Fruit fly (Drosophila melanogaster) whole organism, embryonic: ENCODE data around the gene CG15740.

Source experiments
- Asciz ChIP-seq: fragments of 200-800 bp; sonication (Bioruptor generic); optimal IDR thresholded peaks from 2 replicates; lab custom pipeline; 2017; ENCODE audit warnings: missing biosample characterization, mild to moderate bottlenecking, missing genetic modification characterization, missing genetic modification reagents
- BtbVII ChIP-seq: fragments of 200-800 bp; sonication (Bioruptor generic); optimal IDR thresholded peaks from 3 replicates; lab custom pipeline; 2017; ENCODE audit warnings: missing biosample characterization, mild to moderate bottlenecking, missing genetic modification characterization
- CG10267 ChIP-seq: fragments of 200-800 bp; sonication (Bioruptor generic); optimal IDR thresholded peaks from 2 replicates; lab custom pipeline; 2018; ENCODE audit warnings: missing biosample characterization, mild to moderate bottlenecking, missing genetic modification characterization, moderate library complexity
- CG12391 ChIP-seq: fragments of 200-800 bp; sonication (Bioruptor generic); optimal IDR thresholded peaks from 3 replicates; lab custom pipeline; 2018; ENCODE audit warnings: missing biosample characterization, mild to moderate bottlenecking, missing genetic modification characterization, moderate library complexity
- CG17359 ChIP-seq: fragments of 200-800 bp; sonication (Bioruptor generic); optimal IDR thresholded peaks from 3 replicates; lab custom pipeline; 2018; ENCODE audit warnings: missing biosample characterization, mild to moderate bottlenecking, missing genetic modification characterization, moderate library complexity
- CG17361 ChIP-seq: fragments of 200-800 bp; sonication (Bioruptor generic); IDR thresholded peaks from 3 replicates; pipeline ENCODE4 v1.3.6; 2022; ENCODE audit warnings: missing biosample characterization, missing genetic modification characterization
- CG17829 ChIP-seq: fragments of 200-800 bp; optimal IDR thresholded peaks from 2 replicates; lab custom pipeline; 2019; ENCODE audit warnings: missing biosample characterization, mild to moderate bottlenecking, missing genetic modification characterization, moderate library complexity
- CG18262 ChIP-seq: fragments of 200-800 bp; optimal IDR thresholded peaks from 3 replicates; lab custom pipeline; 2019; ENCODE audit warnings: missing biosample characterization, mild to moderate bottlenecking, missing genetic modification characterization, moderate library complexity
- CG2712 ChIP-seq: fragments of 200-800 bp; optimal IDR thresholded peaks from 3 replicates; lab custom pipeline; 2019; ENCODE audit warnings: missing biosample characterization, mild to moderate bottlenecking, missing genetic modification characterization, moderate library complexity
- CG3281 ChIP-seq: fragments of 200-800 bp; sonication (Bioruptor generic); optimal IDR thresholded peaks from 3 replicates; lab custom pipeline; 2017; ENCODE audit warnings: missing biosample characterization, mild to moderate bottlenecking, missing genetic modification characterization
- CG33213 ChIP-seq: fragments of 200-800 bp; sonication (Bioruptor generic); optimal IDR thresholded peaks from 3 replicates; lab custom pipeline; 2016; ENCODE audit warnings: missing biosample characterization, missing genetic modification characterization
- CG33557 ChIP-seq: fragments of 200-800 bp; sonication (Bioruptor generic); optimal IDR thresholded peaks from 2 replicates; lab custom pipeline; 2019; ENCODE audit warnings: missing biosample characterization, mild to moderate bottlenecking, missing genetic modification characterization, moderate library complexity
- CG34224 ChIP-seq: fragments of 200-800 bp; sonication (Bioruptor generic); IDR thresholded peaks from 3 replicates; pipeline ENCODE4 v1.3.6; 2022; ENCODE audit warnings: missing biosample characterization, missing genetic modification characterization; ENCODE audit not compliant: partially characterized antibody
- CG34422 ChIP-seq: fragments of 200-800 bp; sonication (Bioruptor generic); IDR thresholded peaks from 3 replicates; pipeline ENCODE4 v1.3.6; 2022; ENCODE audit warnings: missing biosample characterization, missing genetic modification characterization
- CG3995 ChIP-seq: fragments of 200-800 bp; sonication (Bioruptor generic); optimal IDR thresholded peaks from 3 replicates; lab custom pipeline; 2016; ENCODE audit warnings: missing biosample characterization, missing genetic modification characterization
- CG4424 ChIP-seq: fragments of 200-800 bp; sonication (Bioruptor generic); optimal IDR thresholded peaks from 3 replicates; lab custom pipeline; 2016; ENCODE audit warnings: missing biosample characterization, missing genetic modification characterization
- CG4730 ChIP-seq: fragments of 200-800 bp; sonication (Bioruptor generic); IDR thresholded peaks from 2 replicates; pipeline ENCODE4 v1.3.6; 2022; ENCODE audit warnings: missing biosample characterization, missing genetic modification characterization
- CG4820 ChIP-seq: fragments of 200-800 bp; sonication (Bioruptor generic); optimal IDR thresholded peaks from 3 replicates; lab custom pipeline; 2016; ENCODE audit warnings: missing biosample characterization, missing genetic modification characterization
- CG7556 ChIP-seq: fragments of 200-800 bp; sonication (Bioruptor generic); optimal IDR thresholded peaks from 2 replicates; lab custom pipeline; 2017; ENCODE audit warnings: missing biosample characterization, mild to moderate bottlenecking, missing genetic modification characterization
- CG8388 ChIP-seq: fragments of 200-800 bp; sonication (Bioruptor generic); optimal IDR thresholded peaks from 2 replicates; lab custom pipeline; 2019; ENCODE audit warnings: missing biosample characterization, mild to moderate bottlenecking, missing genetic modification characterization, moderate library complexity
- Camta ChIP-seq: fragments of 200-800 bp; sonication (Bioruptor generic); optimal IDR thresholded peaks from 2 replicates; lab custom pipeline; 2016; ENCODE audit warnings: missing biosample characterization, missing genetic modification characterization
- Doc2 ChIP-seq: fragments of 200-800 bp; sonication (Bioruptor generic); IDR thresholded peaks from 2 replicates; pipeline ENCODE4 v1.3.6; 2022; ENCODE audit warnings: missing biosample characterization, missing genetic modification characterization
- H2.0 ChIP-seq: fragments of 200-800 bp; sonication (Bioruptor generic); IDR thresholded peaks from 2 replicates; pipeline ENCODE4 v1.3.6; 2022; ENCODE audit warnings: missing biosample characterization, missing genetic modification characterization
- Kr ChIP-seq: fragments of 200-800 bp; sonication (Bioruptor generic); optimal IDR thresholded peaks from 2 replicates; lab custom pipeline; 2017; ENCODE audit warnings: missing biosample characterization, mild to moderate bottlenecking, missing genetic modification characterization
- NC2α ChIP-seq: fragments of 200-800 bp; sonication (Bioruptor generic); optimal IDR thresholded peaks from 2 replicates; lab custom pipeline; 2016; ENCODE audit warnings: missing biosample characterization, missing genetic modification characterization
- Neu2 ChIP-seq: fragments of 200-800 bp; sonication (Bioruptor generic); optimal IDR thresholded peaks from 3 replicates; lab custom pipeline; 2016; ENCODE audit warnings: missing biosample characterization, missing genetic modification characterization, borderline replicate concordance
- Oli ChIP-seq: fragments of 200-800 bp; sonication (Bioruptor generic); optimal IDR thresholded peaks from 2 replicates; lab custom pipeline; 2018; ENCODE audit warnings: missing biosample characterization, mild to moderate bottlenecking, missing genetic modification characterization, moderate library complexity
- Pdp1 ChIP-seq, 2 experiments: fragments of 200-800 bp; sonication (Bioruptor generic); optimal IDR thresholded peaks; 3 replicates each; lab custom pipeline; 2016; ENCODE audit warnings: missing biosample characterization in 2 of 2, missing genetic modification characterization in 2 of 2, mild to moderate bottlenecking in 1 of 2, moderate library complexity in 1 of 2
- Spps ChIP-seq: fragments of 200-800 bp; sonication (Bioruptor generic); optimal IDR thresholded peaks from 2 replicates; lab custom pipeline; 2018; ENCODE audit warnings: missing biosample characterization, mild to moderate bottlenecking, missing genetic modification characterization
- Sry-β ChIP-seq: fragments of 200-800 bp; sonication (Bioruptor generic); optimal IDR thresholded peaks from 2 replicates; lab custom pipeline; 2018; ENCODE audit warnings: missing biosample characterization, mild to moderate bottlenecking, missing genetic modification characterization, moderate library complexity
- ato ChIP-seq: fragments of 200-800 bp; sonication (Bioruptor generic); IDR thresholded peaks from 2 replicates; pipeline ENCODE4 v1.3.6; 2022; ENCODE audit warnings: missing biosample characterization, missing genetic modification characterization; ENCODE audit not compliant: partially characterized antibody
- cas ChIP-seq: fragments of 200-800 bp; sonication (Bioruptor generic); IDR thresholded peaks from 2 replicates; pipeline ENCODE4 v1.3.6; 2022; ENCODE audit warnings: missing biosample characterization, missing genetic modification characterization
- ci ChIP-seq: fragments of 200-800 bp; sonication (Bioruptor generic); IDR thresholded peaks from 3 replicates; pipeline ENCODE4 v1.3.6; 2022; ENCODE audit warnings: missing biosample characterization, missing genetic modification characterization
- dan ChIP-seq: fragments of 200-800 bp; sonication (Bioruptor generic); IDR thresholded peaks from 2 replicates; pipeline ENCODE4 v1.3.6; 2022; ENCODE audit warnings: missing biosample characterization, missing genetic modification characterization
- dm ChIP-seq: fragments of 200-800 bp; sonication (Bioruptor generic); optimal IDR thresholded peaks from 3 replicates; lab custom pipeline; 2016; ENCODE audit warnings: missing biosample characterization, missing genetic modification characterization
- dmrt99B ChIP-seq: fragments of 200-800 bp; sonication (Bioruptor generic); optimal IDR thresholded peaks from 2 replicates; lab custom pipeline; 2018; ENCODE audit warnings: missing biosample characterization, mild to moderate bottlenecking, missing genetic modification characterization, moderate library complexity
- gro ChIP-seq: fragments of 200-800 bp; sonication (Bioruptor generic); optimal IDR thresholded peaks from 2 replicates; lab custom pipeline; 2016; ENCODE audit warnings: missing biosample characterization, missing genetic modification characterization
- nerfin-1 ChIP-seq: fragments of 200-800 bp; sonication (Bioruptor generic); optimal IDR thresholded peaks from 3 replicates; lab custom pipeline; 2019; ENCODE audit warnings: missing biosample characterization, mild to moderate bottlenecking, missing genetic modification characterization, moderate library complexity
- phol ChIP-seq: fragments of 200-800 bp; sonication (Bioruptor generic); optimal IDR thresholded peaks from 3 replicates; lab custom pipeline; 2018; ENCODE audit warnings: missing biosample characterization, mild to moderate bottlenecking, missing genetic modification characterization, moderate library complexity
- pzg ChIP-seq: fragments of 200-800 bp; sonication (Bioruptor generic); optimal IDR thresholded peaks from 3 replicates; lab custom pipeline; 2018; ENCODE audit warnings: missing biosample characterization, mild to moderate bottlenecking, missing genetic modification characterization, moderate library complexity
- sens ChIP-seq: fragments of 200-800 bp; sonication (Bioruptor generic); peaks from one replicate; lab custom pipeline; 2016; ENCODE audit warnings: missing biosample characterization, missing genetic modification characterization
- stc ChIP-seq: fragments of 200-800 bp; sonication (Bioruptor generic); IDR thresholded peaks from 2 replicates; pipeline ENCODE4 v1.3.6; 2022; ENCODE audit warnings: missing biosample characterization, missing genetic modification characterization
- tap ChIP-seq: fragments of 200-800 bp; optimal IDR thresholded peaks from 3 replicates; lab custom pipeline; 2019; ENCODE audit warnings: missing biosample characterization, mild to moderate bottlenecking, missing genetic modification characterization, moderate library complexity
- tin ChIP-seq: fragments of 200-800 bp; sonication (Bioruptor generic); optimal IDR thresholded peaks from 3 replicates; lab custom pipeline; 2016; ENCODE audit warnings: missing biosample characterization, missing genetic modification characterization
- vvl ChIP-seq: fragments of 200-800 bp; sonication (Bioruptor generic); IDR thresholded peaks from 2 replicates; pipeline ENCODE4 v1.3.6; 2022; ENCODE audit warnings: missing biosample characterization, missing genetic modification characterization
- zen ChIP-seq: fragments of 200-800 bp; sonication (Bioruptor generic); optimal IDR thresholded peaks from 3 replicates; lab custom pipeline; 2018; ENCODE audit warnings: missing biosample characterization, mild to moderate bottlenecking, missing genetic modification characterization, moderate library complexity

CG15740 gene

DNA sequence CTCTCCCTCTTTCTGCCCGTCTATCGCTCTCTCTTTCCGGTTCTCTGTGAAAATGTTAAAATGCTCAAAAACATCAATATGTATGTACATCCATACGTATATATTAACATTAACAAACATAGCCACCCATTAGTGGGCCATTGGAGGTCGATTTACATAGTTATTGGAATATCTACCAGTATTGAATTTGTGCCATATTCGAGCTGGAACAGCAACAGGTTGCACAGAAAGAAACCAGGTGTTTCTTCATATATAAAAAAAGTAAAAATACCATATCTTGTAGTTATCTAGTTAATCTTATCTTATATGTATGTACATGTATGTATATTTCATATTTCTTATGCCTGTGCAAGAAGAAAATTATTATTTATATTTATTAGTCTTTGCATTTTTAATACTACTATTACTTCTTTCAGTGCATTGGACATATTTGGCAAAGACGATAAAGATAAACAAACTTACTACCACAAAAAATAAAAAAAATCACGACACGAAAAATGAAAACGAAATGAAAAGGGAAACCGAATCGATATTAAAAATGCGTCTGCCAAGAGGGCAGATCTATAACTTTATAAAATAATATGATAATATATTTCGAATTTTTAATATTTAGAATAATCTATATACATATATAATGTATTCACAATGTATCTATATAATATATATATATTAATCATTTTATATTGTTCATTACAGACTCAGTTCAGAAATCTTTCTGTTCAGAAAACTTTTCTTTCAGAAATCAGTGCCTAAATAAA lies 2.8 kb upstream of the CG15740 start (continued):
- TF ChIP-seq cas (no peak), Camta (GFP tag; lab: Kevin White, UChicago) (no peak), ato (GFP tag; lab: Robert Waterston, UW) (no peak), pzg (GFP tag; lab: Kevin White, UChicago) (no peak), Neu2 (GFP tag; lab: Kevin White, UChicago) (no peak), Doc2 (GFP tag; lab: Robert Waterston, UW) (no peak), CG4820 (GFP tag; lab: Kevin White, UChicago) (no peak), Sry-β (GFP tag; lab: Kevin White, UChicago) (no peak), H2.0 (GFP tag; lab: Robert Waterston, UW) (0 out of 2 replicates have a peak, but pooled peaks have one; percentile 41), CG4730 (GFP tag; lab: Robert Waterston, UW) (no peak)

DNA sequence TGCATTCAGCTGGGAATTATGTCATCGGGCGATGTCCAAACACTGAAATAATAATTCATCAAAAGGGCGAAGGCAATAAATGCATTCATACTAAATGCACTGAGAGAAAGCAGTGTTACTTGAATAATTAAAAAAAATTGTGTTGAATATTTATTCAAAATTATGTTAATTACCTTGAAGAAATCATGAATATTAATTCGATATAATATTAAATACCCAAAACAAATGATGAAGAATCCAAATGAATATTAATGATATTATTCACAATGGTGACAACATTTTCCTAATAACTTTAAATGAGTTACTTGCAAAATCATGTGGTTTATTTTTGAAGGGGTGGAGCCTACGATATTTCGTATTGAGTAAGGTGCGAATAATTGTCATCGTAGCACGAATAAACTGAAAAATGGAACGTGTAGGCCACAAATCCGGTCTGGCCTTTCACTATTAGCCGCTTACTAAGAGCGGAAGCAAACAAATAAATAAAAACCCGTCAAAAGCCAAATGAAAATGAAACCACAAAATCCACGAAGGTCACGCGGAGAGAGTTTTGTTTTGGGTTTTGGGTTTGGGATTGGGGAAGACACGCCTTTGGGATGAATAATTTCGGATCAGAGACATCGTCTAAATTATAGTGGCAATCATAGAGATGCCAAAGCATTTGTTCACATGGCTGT lies 4.1 kb downstream of the CG15740 start:
- peak; percentile 59 for TF ChIP-seq phol (tag; lab: Kevin White, UChicago)
- no peak for TF ChIP-seq zen (tag; lab: Kevin White, UChicago)
- TF ChIP-seq NC2α = no peak
- peak; percentile 37 for TF ChIP-seq tap
- TF ChIP-seq ci (GFP tag; lab: Robert Waterston, UW) = 0 out of 3 replicates have a peak, but pooled peaks have one; percentile 7
- peak; percentile 51; the same call in 1 of the 2 replicates for TF ChIP-seq stc (GFP tag; lab: Robert Waterston, UW)
- TF ChIP-seq CG3281 (GFP tag; lab: Kevin White, UChicago) = no peak
- peak; percentile 73 for TF ChIP-seq sens (GFP tag; lab: Kevin White, UChicago)
- TF ChIP-seq vvl (GFP tag; lab: Robert Waterston, UW) = peak; percentile 36; the same call in 1 of the 2 replicates
- no peak for TF ChIP-seq CG3995 (GFP tag; lab: Kevin White, UChicago)
- TF ChIP-seq Oli (tag; lab: Kevin White, UChicago) = peak; percentile 16
- no peak for TF ChIP-seq CG33213 (GFP tag; lab: Kevin White, UChicago)
- TF ChIP-seq CG10267 (tag; lab: Kevin White, UChicago) = peak; percentile 7
- no peak for TF ChIP-seq CG33557 (GFP tag; lab: Kevin White, UChicago)
- TF ChIP-seq CG17829 (tag; lab: Kevin White, UChicago) = peak; percentile 7
- no peak for TF ChIP-seq CG34422
- no peak for TF ChIP-seq Spps (tag; lab: Kevin White, UChicago)
- TF ChIP-seq dan = no peak
- TF ChIP-seq BtbVII (GFP tag; lab: Kevin White, UChicago) = no peak
- TF ChIP-seq CG7556 (GFP tag; lab: Kevin White, UChicago) = peak; percentile 15
- TF ChIP-seq gro (GFP tag; lab: Kevin White, UChicago) = no peak
- no peak for TF ChIP-seq Kr (GFP tag; lab: Kevin White, UChicago)
- no peak for TF ChIP-seq dm (GFP tag; lab: Kevin White, UChicago)
- TF ChIP-seq CG18262 = peak; percentile 53
- TF ChIP-seq CG17361 = peak; percentile 58; the same call in 2 of the 3 replicates
- no peak for TF ChIP-seq tin (GFP tag; lab: Kevin White, UChicago)
- TF ChIP-seq CG34224 (GFP tag; lab: Robert Waterston, UW) = no peak
- TF ChIP-seq nerfin-1 (tag; lab: Kevin White, UChicago) = peak; percentile 12
- peak; percentile 44 for TF ChIP-seq CG12391
- peak; percentile 6 for TF ChIP-seq CG8388 (GFP tag; lab: Kevin White, UChicago)
- TF ChIP-seq dmrt99B = peak; percentile 71
- TF ChIP-seq Asciz (GFP tag; lab: Kevin White, UChicago) = peak; percentile 48
- peak; percentile 2 for TF ChIP-seq CG4424 (GFP tag; lab: Kevin White, UChicago)
- peak in 1 of 2 experiments; percentile 30 for TF ChIP-seq Pdp1 (GFP tag; optimal IDR thresholded peaks at IDR 0.05; lab: Kevin White, UChicago)
- TF ChIP-seq CG17359 (tag; lab: Kevin White, UChicago) = peak; percentile 53
- peak; percentile 42 for TF ChIP-seq CG2712
